Fruit fly (Drosophila melanogaster) whole organism: Measurements from ENCODE around the gene CG13305.

ENCODE experiments used
- CG8478 ChIP-seq: fragments of >200 bp; optimal IDR thresholded peaks from 2 replicates; lab custom pipeline; 2018; ENCODE audit warnings: inconsistent platforms
- Dll ChIP-seq: fragments of >200 bp; optimal IDR thresholded peaks from 2 replicates; lab custom pipeline; 2017
- EcR ChIP-seq, 2 experiments: fragments of >200 bp; optimal IDR thresholded peaks; 2 replicates each; lab custom pipeline; 2017; ENCODE audit warnings: missing biosample characterization in 2 of 2, missing genetic modification characterization in 2 of 2, missing genetic modification reagents in 2 of 2
- pan ChIP-seq: fragments of >200 bp; optimal IDR thresholded peaks from 2 replicates; lab custom pipeline; 2017
- psq ChIP-seq: fragments of >200 bp; optimal IDR thresholded peaks from 2 replicates; lab custom pipeline; 2017
- usp ChIP-seq: fragments of >200 bp; optimal IDR thresholded peaks from 2 replicates; lab custom pipeline; 2017; ENCODE audit warnings: missing biosample characterization, missing genetic modification characterization, mixed read lengths

Gene CG13305

DNA sequence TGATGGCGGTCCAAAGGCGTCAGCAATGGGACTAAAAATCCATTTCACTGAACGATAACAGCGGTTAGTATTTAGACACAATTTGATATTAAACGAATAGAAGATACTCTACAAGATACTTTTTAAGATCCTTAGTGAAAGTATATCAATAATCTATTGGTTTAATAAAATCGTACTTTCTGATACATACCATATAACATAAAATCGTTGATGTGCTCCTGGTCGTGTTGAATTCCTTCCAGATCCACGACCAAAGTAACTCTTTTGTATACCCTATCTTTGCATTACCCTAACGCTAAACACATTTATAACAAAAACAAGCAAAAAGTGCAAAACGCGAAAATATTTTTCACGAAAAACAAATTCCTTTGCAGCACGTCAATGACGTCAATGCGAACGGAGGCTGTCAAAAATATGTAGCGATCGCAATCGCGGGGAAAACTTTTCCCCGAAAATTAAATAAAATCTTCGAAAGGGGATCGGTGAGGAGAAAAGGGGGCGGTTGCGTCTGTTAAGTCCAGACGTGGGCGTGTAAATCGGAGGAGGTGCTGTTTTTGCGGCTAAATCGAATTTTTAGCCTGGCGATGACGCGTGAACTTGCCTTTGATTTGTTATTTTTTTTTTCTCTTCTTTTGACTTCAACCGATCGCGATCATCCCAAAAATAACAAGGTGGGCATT is 8.7 kb upstream of the CG13305 start:
- TF ChIP-seq usp (GFP tag; lab: Kevin White, UChicago) (no peak), pan (no peak), psq (no peak), EcR (GFP tag; optimal IDR thresholded peaks at IDR 0.05; lab: Kevin White, UChicago) (no peak), CG8478 (lab: Kevin White, UChicago) (no peak), Dll (lab: Kevin White, UChicago) (no peak)

dm6 chr3L:8653572-8653971 is 7.0 kb upstream of the CG13305 start:
- no peak for TF ChIP-seq usp (GFP tag; lab: Kevin White, UChicago)

DNA sequence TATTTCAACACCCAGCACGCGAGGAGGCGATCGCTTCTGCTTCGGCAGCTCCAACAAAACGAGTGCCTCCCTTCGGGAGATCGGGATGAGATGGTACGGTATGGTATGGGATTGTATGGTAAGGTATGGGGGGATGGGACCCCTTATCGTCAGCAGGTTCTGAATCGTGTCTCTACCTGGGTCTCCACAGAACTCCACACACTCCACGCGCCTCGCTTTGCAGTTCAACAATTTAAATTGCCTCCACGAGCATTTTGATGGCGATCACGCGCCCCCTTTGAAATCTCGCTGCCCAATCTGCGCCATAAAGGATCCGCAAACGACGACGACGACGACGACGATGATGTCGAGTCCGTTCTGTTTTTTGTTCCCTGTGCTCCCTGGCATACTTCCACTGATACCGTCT is 6.0 kb upstream of the CG13305 start:
- TF ChIP-seq Dll (lab: Kevin White, UChicago) = peak; percentile 11
- no peak for TF ChIP-seq usp (GFP tag; lab: Kevin White, UChicago)

dm6 chr3L:8651876-8652571 is 5.4 kb upstream of the CG13305 start:
- TF ChIP-seq psq (no peak), pan (no peak), CG8478 (lab: Kevin White, UChicago) (no peak), Dll (lab: Kevin White, UChicago) (no peak), EcR (GFP tag; optimal IDR thresholded peaks at IDR 0.05; lab: Kevin White, UChicago) (no peak), usp (GFP tag; lab: Kevin White, UChicago) (no peak)

dm6 chr3L:8648836-8649235 is 2.2 kb upstream of the CG13305 start, which contains the start of gene Arr2:
Gene Arr2 (minus strand): TSS chr3L:8648936.
- TF ChIP-seq pan (no peak), Dll (lab: Kevin White, UChicago) (no peak), psq (no peak), usp (GFP tag; lab: Kevin White, UChicago) (no peak), CG8478 (lab: Kevin White, UChicago) (no peak), EcR (GFP tag; optimal IDR thresholded peaks at IDR 0.05; lab: Kevin White, UChicago) (no peak)

dm6 chr3L:8643810-8644552 is 2.6 kb downstream of the CG13305 start:
- no peak for TF ChIP-seq EcR (GFP tag; optimal IDR thresholded peaks at IDR 0.05; lab: Kevin White, UChicago)
- TF ChIP-seq pan = no peak
- no peak for TF ChIP-seq CG8478 (lab: Kevin White, UChicago)
- TF ChIP-seq psq = no peak
- no peak for TF ChIP-seq usp (GFP tag; lab: Kevin White, UChicago)
- no peak for TF ChIP-seq Dll (lab: Kevin White, UChicago)

DNA sequence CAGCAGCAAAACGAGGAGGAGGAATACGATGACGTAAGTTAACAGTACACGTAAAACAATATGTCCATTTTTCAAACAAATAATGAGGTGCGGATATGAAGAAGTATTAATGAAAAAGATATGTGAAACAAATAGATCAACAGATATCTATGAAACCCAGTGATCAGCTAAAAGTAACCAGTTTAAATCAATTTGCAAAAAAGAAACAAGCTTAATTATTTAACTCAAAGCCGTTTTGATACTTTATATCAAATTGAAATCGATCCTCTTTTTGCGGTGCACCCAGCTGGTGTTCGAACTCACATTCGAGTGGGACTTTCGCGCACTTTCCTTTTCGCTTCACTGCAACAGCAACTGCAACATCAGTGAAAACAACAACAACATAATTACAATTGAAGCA is 5.6 kb downstream of the CG13305 start:
- TF ChIP-seq pan (no peak), Dll (lab: Kevin White, UChicago) (no peak), usp (GFP tag; lab: Kevin White, UChicago) (no peak), CG8478 (lab: Kevin White, UChicago) (no peak), EcR (GFP tag; optimal IDR thresholded peaks at IDR 0.05; lab: Kevin White, UChicago) (no peak), psq (no peak)

- TF ChIP-seq usp (GFP tag; lab: Kevin White, UChicago) = no peak
- no peak for TF ChIP-seq Dll (lab: Kevin White, UChicago)
- no peak for TF ChIP-seq pan
- no peak for TF ChIP-seq psq
- no peak for TF ChIP-seq EcR (GFP tag; optimal IDR thresholded peaks at IDR 0.05; lab: Kevin White, UChicago)
- no peak for TF ChIP-seq CG8478 (lab: Kevin White, UChicago)
These were observed 6.5 kb downstream of the CG13305 start, which contains the start of gene Cpr66D for dm6 chr3L:8640139-8640538. Gene Cpr66D (plus strand): TSS chr3L:8640439.

DNA sequence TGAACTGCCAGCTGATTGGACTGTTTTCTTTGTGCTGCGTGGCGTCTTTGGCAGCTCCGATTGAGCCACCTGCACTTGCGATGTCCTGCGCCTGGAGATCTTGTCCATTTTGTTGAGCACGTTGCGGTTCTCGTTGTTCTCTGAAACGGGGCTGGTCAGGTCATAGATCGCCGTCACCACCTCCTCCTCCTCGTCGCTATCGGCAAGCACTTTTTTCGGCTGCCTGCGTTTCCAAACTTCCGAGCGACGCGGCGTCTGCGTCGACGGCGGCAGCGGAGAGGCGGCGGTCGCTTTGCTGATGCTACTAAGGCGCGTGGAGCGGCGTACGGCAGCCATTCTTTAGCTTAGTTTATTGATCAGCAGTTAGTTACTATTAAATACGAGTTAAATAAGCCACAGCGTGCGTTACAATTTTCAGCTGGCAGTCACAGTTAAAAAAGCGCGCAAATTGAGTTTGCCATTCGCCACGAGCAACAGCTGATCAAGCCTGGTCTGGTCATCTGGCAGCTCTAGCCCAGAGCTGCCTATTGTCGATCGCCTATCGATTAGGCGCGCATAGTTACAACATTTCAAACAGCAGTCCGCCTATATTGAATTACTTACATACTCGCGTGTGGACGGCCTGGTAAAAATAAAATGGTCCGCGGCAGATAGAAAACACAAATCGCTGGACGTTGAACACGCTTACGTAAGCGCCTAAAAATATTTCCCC is 12.9 kb downstream of the CG13305 start, which contains the start of gene Cdc6:
Gene Cdc6 (minus strand): TSS at position 456 of the 712 bp plus-strand sequence.
- TF ChIP-seq CG8478 (lab: Kevin White, UChicago) (no peak), pan (no peak), psq (no peak), EcR (GFP tag; optimal IDR thresholded peaks at IDR 0.05; lab: Kevin White, UChicago) (no peak), Dll (lab: Kevin White, UChicago) (no peak), usp (GFP tag; lab: Kevin White, UChicago) (no peak)

dm6 chr3L:8629701-8630343 is 16.8 kb downstream of the CG13305 start:
- TF ChIP-seq Dll (lab: Kevin White, UChicago) (no peak), usp (GFP tag; lab: Kevin White, UChicago) (no peak), pan (no peak), CG8478 (lab: Kevin White, UChicago) (no peak), EcR (GFP tag; optimal IDR thresholded peaks at IDR 0.05; lab: Kevin White, UChicago) (no peak), psq (no peak)

DNA sequence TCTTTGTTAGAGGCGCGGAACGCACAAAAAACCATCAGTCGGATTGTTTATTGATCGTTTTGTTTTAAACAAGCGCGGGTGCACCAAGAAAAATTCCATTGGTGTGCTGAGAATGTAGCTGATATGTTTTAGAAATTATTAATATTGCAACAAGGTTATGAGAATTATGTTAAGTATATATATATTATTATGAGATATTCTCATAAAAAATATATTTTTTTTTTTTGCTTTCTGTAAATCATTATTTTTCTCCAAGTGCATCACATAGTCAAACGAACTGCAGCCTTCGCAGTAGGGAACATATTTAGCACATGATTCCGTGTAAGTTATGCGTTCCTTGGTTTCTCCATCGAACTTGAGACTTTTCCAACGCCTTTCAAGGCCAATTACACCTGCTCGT is 17.7 kb downstream of the CG13305 start:
- TF ChIP-seq usp (GFP tag; lab: Kevin White, UChicago) (no peak), CG8478 (lab: Kevin White, UChicago) (no peak), EcR (GFP tag; optimal IDR thresholded peaks at IDR 0.05; lab: Kevin White, UChicago) (no peak), pan (no peak), Dll (lab: Kevin White, UChicago) (no peak), psq (no peak)
